Fruit fly (Drosophila melanogaster): ENCODE measurements around the gene Mcm7.

The Mcm7 gene

DNA sequence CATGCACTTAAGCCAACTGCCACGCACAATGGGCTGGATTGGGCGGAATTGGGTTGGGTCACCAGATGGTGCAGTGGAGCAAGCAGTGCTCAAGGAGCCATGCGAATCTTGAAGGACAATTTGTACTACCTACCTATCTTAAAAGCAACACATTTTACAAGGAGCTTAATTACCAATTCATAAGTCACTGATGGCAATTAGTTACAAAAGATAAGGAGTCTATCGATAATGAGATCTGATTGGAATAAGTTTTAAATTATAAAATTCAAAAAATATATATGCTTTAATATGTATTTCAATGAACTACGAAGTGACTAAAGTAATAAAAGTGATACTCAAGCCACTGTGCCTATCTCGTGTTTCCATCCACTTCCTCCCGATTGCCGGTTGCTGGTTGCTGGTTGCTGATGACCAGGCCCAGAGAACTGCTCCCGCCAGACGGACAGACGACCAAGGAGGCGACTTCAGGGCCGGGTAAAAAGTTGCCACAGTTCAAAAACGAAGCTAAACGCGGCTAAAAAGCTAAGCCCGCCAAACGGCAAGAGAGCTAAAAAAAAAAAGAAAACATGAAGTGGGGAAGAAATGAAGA, 9.5 kb upstream of the Mcm7 start:
- TF ChIP-seq lmd (GFP tag; IDR thresholded peaks at IDR 0.05), result no peak
- TF ChIP-seq bsh (GFP tag; optimal IDR thresholded peaks at IDR 0.05), result peak in 1 of 2 experiments; percentile 73
- peak; percentile 68 for TF ChIP-seq Ets65A (GFP tag)

dm6 chr3L:8888533-8888932, 2.9 kb upstream of the Mcm7 start, which contains the start of gene CG43169:
TSS of gene CG43169 (minus strand) at chr3L:8888633.
- TF ChIP-seq twi (tag; optimal IDR thresholded peaks at IDR 0.05) (no peak), Usf (GFP tag; optimal IDR thresholded peaks at IDR 0.05) (no peak), lbe (GFP tag; optimal IDR thresholded peaks at IDR 0.05) (no peak), Side (GFP tag; optimal IDR thresholded peaks at IDR 0.05) (no peak), NC2β (GFP tag; optimal IDR thresholded peaks at IDR 0.05) (no peak), phol (tag; optimal IDR thresholded peaks at IDR 0.05) (no peak), vnd (GFP tag; IDR thresholded peaks at IDR 0.05; ENCODE audit: partially characterized antibody) (no peak), tx (GFP tag; optimal IDR thresholded peaks at IDR 0.05) (no peak), ranshi (GFP tag; IDR thresholded peaks at IDR 0.05) (no peak), Asciz (GFP tag; optimal IDR thresholded peaks at IDR 0.05) (no peak), ham (GFP tag; IDR thresholded peaks at IDR 0.05) (no peak), Gsc (GFP tag; IDR thresholded peaks at IDR 0.05) (no peak), CG15479 (GFP tag; optimal IDR thresholded peaks at IDR 0.05) (no peak), Spps (tag; optimal IDR thresholded peaks at IDR 0.05) (no peak), BtbVII (GFP tag; optimal IDR thresholded peaks at IDR 0.05) (no peak), CoRest (tag; optimal IDR thresholded peaks at IDR 0.05) (no peak), en (GFP tag; optimal IDR thresholded peaks at IDR 0.05) (no peak), otp (GFP tag; IDR thresholded peaks at IDR 0.05) (no peak), CG6654 (GFP tag; optimal IDR thresholded peaks at IDR 0.05) (no peak), CG6683 (GFP tag; optimal IDR thresholded peaks at IDR 0.05) (no peak)

- peak; percentile 38 for TF ChIP-seq Ets65A (GFP tag)
- no peak for TF ChIP-seq Mes4 (GFP tag; optimal IDR thresholded peaks at IDR 0.05)
Measured at dm6 chr3L:8905100-8905499, 13.7 kb downstream of the Mcm7 start, which contains the start of gene TrpA1. TSS of gene TrpA1 (minus strand) at chr3L:8905200.

DNA sequence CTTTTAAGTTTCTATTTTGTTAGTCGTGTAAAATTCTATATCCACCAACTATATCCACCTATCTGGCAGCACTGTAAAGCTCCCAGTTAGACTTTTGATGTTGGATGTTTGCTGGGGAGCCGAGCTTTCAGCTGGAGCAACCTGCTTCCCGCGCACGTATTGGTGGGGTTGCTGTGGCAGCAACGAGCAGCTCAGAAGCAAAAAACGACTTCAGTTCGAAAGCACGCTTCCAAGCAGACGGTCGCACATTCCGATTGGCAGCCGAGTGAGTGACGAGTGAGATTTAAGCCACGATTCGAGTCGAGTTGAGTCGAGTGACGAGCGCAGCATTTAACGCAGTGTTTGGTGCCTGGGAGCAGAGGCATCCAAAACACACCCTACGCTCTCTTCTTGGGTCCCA, 20.9 kb downstream of the Mcm7 start, which contains the start of the genes Tsp66E and mfr:
Gene Tsp66E, plus strand, starts transcription at position 168 of the 400 bp plus-strand sequence.
Gene mfr, minus strand, starts transcription at position 340 of the 400 bp plus-strand sequence.
- peak; percentile 28 for TF ChIP-seq cwo (GFP tag; optimal IDR thresholded peaks at IDR 0.05)
- no peak for TF ChIP-seq CG11456 (GFP tag; IDR thresholded peaks at IDR 0.05)
- no peak for TF ChIP-seq fd3F (GFP tag; optimal IDR thresholded peaks at IDR 0.05)
- no peak for TF ChIP-seq br (optimal IDR thresholded peaks at IDR 0.05)
- no peak for TF ChIP-seq Hand (GFP tag; optimal IDR thresholded peaks at IDR 0.05)
- no peak for TF ChIP-seq CG14965 (GFP tag; optimal IDR thresholded peaks at IDR 0.05; ENCODE audit: borderline replicate concordance)
- no peak for TF ChIP-seq Gsc (GFP tag; IDR thresholded peaks at IDR 0.05)
- TF ChIP-seq CG30431 (GFP tag; optimal IDR thresholded peaks at IDR 0.05), result no peak
- no peak for TF ChIP-seq Dad (GFP tag; optimal IDR thresholded peaks at IDR 0.05)
- TF ChIP-seq fd102C (GFP tag; optimal IDR thresholded peaks at IDR 0.05), result no peak
- peak; percentile 93 for TF ChIP-seq Med (GFP tag)
- TF ChIP-seq shn (GFP tag; optimal IDR thresholded peaks at IDR 0.05), result no peak
- TF ChIP-seq Xrp1 (GFP tag; IDR thresholded peaks at IDR 0.05), result no peak
- TF ChIP-seq CG10565 (GFP tag; optimal IDR thresholded peaks at IDR 0.05), result no peak
- TF ChIP-seq CG3838 (GFP tag; optimal IDR thresholded peaks at IDR 0.05), result peak; percentile 95
- peak; percentile 26 for TF ChIP-seq CG12659 (GFP tag; optimal IDR thresholded peaks at IDR 0.05)
- no peak for TF ChIP-seq CG16815 (GFP tag; optimal IDR thresholded peaks at IDR 0.05)
- TF ChIP-seq sisA (GFP tag; IDR thresholded peaks at IDR 0.05), result no peak
- TF ChIP-seq CG4424 (GFP tag; optimal IDR thresholded peaks at IDR 0.05), result no peak
- 0 out of 3 replicates have a peak, but pooled peaks have one; percentile 34 for TF ChIP-seq ken (GFP tag; IDR thresholded peaks at IDR 0.05)
- TF ChIP-seq CG12942 (GFP tag; optimal IDR thresholded peaks at IDR 0.05), result no peak
- no peak for TF ChIP-seq az2 (GFP tag; optimal IDR thresholded peaks at IDR 0.05)
- peak; percentile 34 for TF ChIP-seq unc-4 (GFP tag; IDR thresholded peaks at IDR 0.05; ENCODE audit: partially characterized antibody)
- peak; percentile 42; the same call in 1 of the 2 replicates for TF ChIP-seq CG32532 (GFP tag; IDR thresholded peaks at IDR 0.05)
